Worm (Caenorhabditis elegans): Measurements from ENCODE around the gene idpb-5.

Gene idpb-5

DNA sequence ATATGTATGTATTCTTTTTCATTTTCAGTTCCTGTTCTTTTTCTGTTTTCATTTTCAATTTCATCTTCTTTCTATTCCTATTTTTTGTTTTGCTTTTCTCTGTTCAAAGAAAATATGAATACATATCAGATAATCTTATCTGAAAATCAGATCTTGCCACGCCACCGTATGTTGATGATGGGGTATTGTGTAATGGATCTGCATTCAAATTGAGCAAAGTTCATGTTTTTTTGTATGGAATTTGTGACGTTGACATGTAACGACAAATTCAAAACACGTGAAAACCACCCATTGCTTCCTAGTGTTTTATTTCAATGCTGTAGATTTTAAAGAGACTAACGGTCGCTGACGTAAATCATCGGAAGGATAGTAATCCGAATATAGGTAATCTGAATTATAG is 19.0 kb downstream of the idpb-5 start:
- TF ChIP-seq tbx-37 (GFP tag; conservative IDR thresholded peaks at IDR 0.05) = no peak
- no peak for TF ChIP-seq ceh-13 (GFP tag; optimal IDR thresholded peaks at IDR 0.05)
- TF ChIP-seq tbx-11 (GFP tag; IDR thresholded peaks at IDR 0.05) = no peak
- TF ChIP-seq hmg-4 (GFP tag; optimal IDR thresholded peaks at IDR 0.05) = no peak
- no peak for TF ChIP-seq scrt-1 (GFP tag; IDR thresholded peaks at IDR 0.05)
- no peak for TF ChIP-seq ets-7 (tag; optimal IDR thresholded peaks at IDR 0.05)
- no peak for TF ChIP-seq B0310.2 (tag; optimal IDR thresholded peaks at IDR 0.05)
- no peak for TF ChIP-seq hnd-1 (tag; optimal IDR thresholded peaks at IDR 0.05)
- TF ChIP-seq aly-1 (tag; optimal IDR thresholded peaks at IDR 0.05) = no peak

DNA sequence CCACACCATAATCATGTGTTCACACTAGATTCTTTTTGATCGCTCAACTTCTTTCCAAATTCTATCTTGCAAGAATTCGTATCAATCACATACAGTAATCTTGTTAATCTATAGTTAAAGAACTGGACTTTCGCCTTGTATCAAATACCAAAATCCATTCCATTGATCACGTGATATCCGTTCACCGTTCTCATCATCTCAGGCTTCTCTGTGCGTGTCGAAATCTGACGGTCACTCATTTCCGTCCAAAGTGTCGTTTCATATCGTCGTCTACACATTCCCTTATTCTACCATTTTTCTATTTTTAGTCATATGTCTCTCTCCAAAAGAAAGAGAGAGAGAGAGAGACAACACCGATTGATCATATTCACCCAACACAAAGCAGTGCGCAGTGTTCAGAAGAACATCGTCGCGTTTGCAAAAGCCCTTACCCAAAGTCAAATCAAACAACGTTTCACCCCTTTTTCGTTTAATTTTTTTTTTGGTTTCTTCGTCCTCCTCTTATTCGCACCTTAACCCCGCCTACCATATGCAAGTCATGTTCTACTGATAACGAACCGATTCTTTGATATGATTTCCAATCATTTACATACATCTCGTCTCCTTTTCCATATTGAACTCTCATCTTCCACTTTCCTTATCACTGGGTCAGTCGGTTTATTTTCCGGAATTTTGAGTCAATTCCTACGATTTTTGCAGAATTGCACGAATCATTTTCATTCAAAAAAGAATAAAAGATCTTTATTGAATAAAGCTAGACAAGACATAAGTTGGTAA is 19.9 kb downstream of the idpb-5 start:
- TF ChIP-seq tbx-11 (GFP tag; IDR thresholded peaks at IDR 0.05) = no peak
- no peak for TF ChIP-seq sea-1 (GFP tag; conservative IDR thresholded peaks at IDR 0.05)
- TF ChIP-seq hmbx-1 (tag; optimal IDR thresholded peaks at IDR 0.05) = no peak
- TF ChIP-seq scrt-1 (GFP tag; IDR thresholded peaks at IDR 0.05) = no peak
- no peak for TF ChIP-seq pes-1 (GFP tag; IDR thresholded peaks at IDR 0.05)
- no peak for TF ChIP-seq hnd-1 (tag; optimal IDR thresholded peaks at IDR 0.05)
- TF ChIP-seq ama-1 (optimal IDR thresholded peaks at IDR 0.05) = no peak
- no peak for TF ChIP-seq tbx-37 (GFP tag; conservative IDR thresholded peaks at IDR 0.05)
- TF ChIP-seq hmg-4 (GFP tag; optimal IDR thresholded peaks at IDR 0.05) = no peak
- TF ChIP-seq ets-7 (tag; optimal IDR thresholded peaks at IDR 0.05) = no peak
- TF ChIP-seq flt-1 (GFP tag; IDR thresholded peaks at IDR 0.05) = no peak
- no peak for TF ChIP-seq ceh-13 (GFP tag; optimal IDR thresholded peaks at IDR 0.05)
- TF ChIP-seq aly-1 (tag; optimal IDR thresholded peaks at IDR 0.05) = no peak

DNA sequence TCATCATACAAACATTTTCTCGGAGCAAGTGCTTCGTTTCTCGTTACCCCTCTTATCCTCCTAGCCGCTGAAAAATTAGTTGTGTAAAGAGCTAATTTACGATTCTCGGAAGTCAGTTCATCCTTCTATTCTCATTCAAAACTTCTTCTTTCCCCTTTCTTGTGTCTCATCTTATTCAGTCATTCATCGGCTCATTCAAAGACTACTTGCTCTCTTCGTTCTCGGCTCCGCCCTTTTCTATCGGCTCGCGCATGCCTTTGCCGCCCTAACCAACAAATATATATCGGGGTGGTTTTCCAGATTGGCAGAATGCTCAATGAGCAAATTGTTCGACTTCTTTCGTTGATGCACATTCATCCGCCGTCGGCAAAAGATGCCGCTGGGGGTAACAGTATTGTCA is 21.1 kb downstream of the idpb-5 start, which contains the start of gene R13H4.5:
Gene R13H4.5, plus strand, starts transcription at position 301 of the 400 bp plus-strand sequence.
- TF ChIP-seq ama-1 (optimal IDR thresholded peaks at IDR 0.05) (no peak), pes-1 (GFP tag; IDR thresholded peaks at IDR 0.05) (no peak), ceh-36 (tag; optimal IDR thresholded peaks at IDR 0.05) (no peak), B0310.2 (tag; optimal IDR thresholded peaks at IDR 0.05) (no peak), ets-7 (tag; optimal IDR thresholded peaks at IDR 0.05) (no peak), hnd-1 (tag; optimal IDR thresholded peaks at IDR 0.05) (no peak), aly-1 (tag; optimal IDR thresholded peaks at IDR 0.05) (no peak), tbx-11 (GFP tag; IDR thresholded peaks at IDR 0.05) (no peak), sea-1 (GFP tag; conservative IDR thresholded peaks at IDR 0.05) (no peak), hmg-4 (GFP tag; optimal IDR thresholded peaks at IDR 0.05) (no peak)

DNA sequence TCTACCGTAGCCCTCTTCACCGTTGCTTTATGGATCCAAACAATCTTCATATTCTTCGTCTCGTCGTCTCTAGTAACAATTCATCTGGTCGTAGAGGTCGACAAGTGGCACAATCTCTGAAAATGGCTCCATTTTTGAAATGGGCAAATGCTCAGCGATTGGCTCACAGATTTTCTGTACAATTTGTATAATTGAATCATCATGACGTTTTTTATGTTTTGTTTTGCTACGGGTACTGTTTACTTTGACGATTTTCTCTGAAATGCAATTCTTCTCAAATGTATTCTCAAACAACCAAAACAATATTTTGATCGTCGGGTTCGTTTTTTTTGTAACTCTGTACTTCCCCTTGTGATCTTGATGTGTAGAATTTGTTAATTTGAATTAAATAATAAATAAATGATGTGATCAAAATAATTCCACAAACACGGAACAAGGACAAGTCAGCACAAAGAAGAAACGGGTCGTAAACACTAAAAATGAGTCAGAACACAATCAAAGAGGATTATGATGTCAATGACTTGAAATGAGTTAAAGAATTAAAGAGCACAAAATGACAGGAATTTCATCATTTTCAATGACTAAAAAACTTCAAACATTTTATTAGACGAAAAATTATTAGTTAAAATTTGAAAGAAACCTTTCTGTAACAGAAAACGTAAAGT is 22.7 kb downstream of the idpb-5 start:
- TF ChIP-seq aly-1 (tag; optimal IDR thresholded peaks at IDR 0.05) (no peak), ets-7 (tag; optimal IDR thresholded peaks at IDR 0.05) (no peak), hmbx-1 (tag; optimal IDR thresholded peaks at IDR 0.05) (no peak), ceh-36 (tag; optimal IDR thresholded peaks at IDR 0.05) (no peak), F13C5.2 (tag; optimal IDR thresholded peaks at IDR 0.05) (no peak), flt-1 (GFP tag; IDR thresholded peaks at IDR 0.05) (no peak), sea-1 (GFP tag; conservative IDR thresholded peaks at IDR 0.05) (no peak), ceh-13 (GFP tag; optimal IDR thresholded peaks at IDR 0.05) (no peak), scrt-1 (GFP tag; IDR thresholded peaks at IDR 0.05) (no peak), hmg-4 (GFP tag; optimal IDR thresholded peaks at IDR 0.05) (no peak), B0310.2 (tag; optimal IDR thresholded peaks at IDR 0.05) (no peak), tbx-11 (GFP tag; IDR thresholded peaks at IDR 0.05) (no peak), ama-1 (optimal IDR thresholded peaks at IDR 0.05) (no peak), tra-4 (tag; optimal IDR thresholded peaks at IDR 0.05) (no peak), hnd-1 (tag; optimal IDR thresholded peaks at IDR 0.05) (no peak), tbx-37 (GFP tag; conservative IDR thresholded peaks at IDR 0.05) (no peak), pes-1 (GFP tag; IDR thresholded peaks at IDR 0.05) (no peak)

DNA sequence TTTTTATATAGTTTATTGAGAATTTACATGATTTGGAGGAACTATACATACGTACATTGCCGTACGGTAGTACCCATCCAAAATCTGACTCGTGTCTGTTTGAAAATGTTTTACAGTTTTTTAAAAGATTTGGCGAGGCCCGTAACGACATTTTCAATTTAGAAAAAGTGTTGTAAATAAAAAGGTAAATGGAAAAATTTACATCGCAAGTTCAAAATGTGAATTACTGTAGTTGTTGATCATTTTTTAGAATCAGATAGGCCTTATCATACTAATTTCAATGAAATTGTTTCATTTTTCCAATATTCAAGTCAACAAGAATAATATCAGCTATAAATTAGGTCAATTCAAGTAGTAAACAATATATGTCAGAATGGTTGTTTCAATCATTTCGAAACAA is 23.5 kb downstream of the idpb-5 start, which contains the start of gene R13H4.6:
Gene R13H4.6, plus strand, starts transcription at position 301 of the 400 bp plus-strand sequence.
- TF ChIP-seq hnd-1 (tag; optimal IDR thresholded peaks at IDR 0.05) (no peak), hmbx-1 (tag; optimal IDR thresholded peaks at IDR 0.05) (no peak)

DNA sequence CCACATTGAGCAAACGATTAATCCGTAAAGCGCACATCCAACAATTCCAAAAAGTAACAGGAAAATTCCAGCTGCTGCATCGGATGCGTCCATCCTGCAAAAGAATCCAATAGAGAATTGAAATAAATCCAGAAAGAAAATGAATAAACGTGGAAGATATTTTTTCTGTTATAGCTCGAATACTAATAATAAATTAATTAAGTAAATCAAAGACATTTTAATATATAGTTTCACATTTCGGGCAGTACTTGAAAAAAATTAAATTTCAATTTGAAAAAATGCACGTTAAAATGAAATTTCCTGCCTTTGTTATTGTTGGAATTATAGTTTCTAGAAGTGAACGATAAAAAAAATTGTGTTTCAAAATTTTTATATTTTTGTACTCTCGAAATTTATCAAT is 28.8 kb downstream of the idpb-5 start, which contains the start of gene R13H4.7:
Gene R13H4.7, minus strand, starts transcription at position 101 of the 400 bp plus-strand sequence.
- TF ChIP-seq hmg-4 (GFP tag; optimal IDR thresholded peaks at IDR 0.05) (no peak), tbx-11 (GFP tag; IDR thresholded peaks at IDR 0.05) (no peak), flt-1 (GFP tag; IDR thresholded peaks at IDR 0.05) (no peak), tra-4 (tag; optimal IDR thresholded peaks at IDR 0.05) (no peak), ets-7 (tag; optimal IDR thresholded peaks at IDR 0.05) (no peak), sea-1 (GFP tag; conservative IDR thresholded peaks at IDR 0.05) (no peak), aly-1 (tag; optimal IDR thresholded peaks at IDR 0.05) (no peak), ama-1 (optimal IDR thresholded peaks at IDR 0.05) (no peak), ceh-13 (GFP tag; optimal IDR thresholded peaks at IDR 0.05) (no peak), pes-1 (GFP tag; IDR thresholded peaks at IDR 0.05) (no peak), hmbx-1 (tag; optimal IDR thresholded peaks at IDR 0.05) (no peak), hnd-1 (tag; optimal IDR thresholded peaks at IDR 0.05) (no peak), B0310.2 (tag; optimal IDR thresholded peaks at IDR 0.05) (no peak), ceh-36 (tag; optimal IDR thresholded peaks at IDR 0.05) (no peak), F13C5.2 (tag; optimal IDR thresholded peaks at IDR 0.05) (no peak), scrt-1 (GFP tag; IDR thresholded peaks at IDR 0.05) (no peak), tbx-37 (GFP tag; conservative IDR thresholded peaks at IDR 0.05) (no peak)

DNA sequence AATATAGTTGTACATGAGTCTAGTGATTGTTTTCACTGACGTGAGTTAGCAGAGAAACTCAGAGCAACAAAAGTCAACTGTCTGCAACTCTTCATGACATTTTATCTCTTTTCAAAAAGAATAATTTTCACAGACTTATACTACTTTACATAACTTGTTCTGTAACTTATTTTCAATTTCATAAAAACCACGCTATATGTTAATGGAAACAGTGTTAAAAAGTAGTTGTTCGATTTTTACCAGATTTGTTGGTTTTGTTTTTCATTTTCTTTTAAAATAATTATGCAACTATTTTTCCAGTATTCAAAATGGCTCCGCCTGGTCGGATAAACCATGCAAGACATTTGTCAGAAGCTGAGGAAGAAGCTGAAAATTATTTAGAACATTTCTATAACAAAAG is 35.7 kb downstream of the idpb-5 start, which contains the start of gene sulp-4:
Gene sulp-4, plus strand, starts transcription at position 301 of the 400 bp plus-strand sequence.
- TF ChIP-seq ceh-36 (tag; optimal IDR thresholded peaks at IDR 0.05) = no peak
- no peak for TF ChIP-seq aly-1 (tag; optimal IDR thresholded peaks at IDR 0.05)
- TF ChIP-seq B0310.2 (tag; optimal IDR thresholded peaks at IDR 0.05) = no peak
- no peak for TF ChIP-seq ama-1 (optimal IDR thresholded peaks at IDR 0.05)
- no peak for TF ChIP-seq F13C5.2 (tag; optimal IDR thresholded peaks at IDR 0.05)
- no peak for TF ChIP-seq sea-1 (GFP tag; conservative IDR thresholded peaks at IDR 0.05)
- TF ChIP-seq flt-1 (GFP tag; IDR thresholded peaks at IDR 0.05) = no peak
- TF ChIP-seq ets-7 (tag; optimal IDR thresholded peaks at IDR 0.05) = no peak
- TF ChIP-seq pes-1 (GFP tag; IDR thresholded peaks at IDR 0.05) = no peak
- no peak for TF ChIP-seq tra-4 (tag; optimal IDR thresholded peaks at IDR 0.05)

Data from whole organism, early embryonic.